Fruit fly (Drosophila melanogaster) whole organism, embryonic: ENCODE measurements around the gene CG16984.

Source experiments
- CG13894 ChIP-seq: fragments of 200-800 bp; sonication (Bioruptor generic); optimal IDR thresholded peaks from 3 replicates; lab custom pipeline; 2018; ENCODE audit warnings: missing biosample characterization, mild to moderate bottlenecking, missing genetic modification characterization, moderate library complexity
- CG14710 ChIP-seq: fragments of 200-800 bp; sonication (Bioruptor generic); optimal IDR thresholded peaks from 3 replicates; lab custom pipeline; 2019; ENCODE audit warnings: missing biosample characterization, mild to moderate bottlenecking, missing genetic modification characterization, moderate library complexity
- CG15514 ChIP-seq: fragments of 200-800 bp; sonication (Bioruptor generic); optimal IDR thresholded peaks from 3 replicates; lab custom pipeline; 2017; ENCODE audit warnings: missing biosample characterization, missing genetic modification characterization, mild to moderate bottlenecking, moderate library complexity, missing genetic modification reagents
- CG30403 ChIP-seq: fragments of 200-800 bp; sonication (Bioruptor generic); optimal IDR thresholded peaks from 3 replicates; lab custom pipeline; 2016; ENCODE audit warnings: missing biosample characterization, missing genetic modification characterization
- CG31388 ChIP-seq: fragments of 200-800 bp; sonication (Bioruptor generic); optimal IDR thresholded peaks from 2 replicates; lab custom pipeline; 2016; ENCODE audit warnings: missing biosample characterization, missing genetic modification characterization
- CG33557 ChIP-seq: fragments of 200-800 bp; sonication (Bioruptor generic); optimal IDR thresholded peaks from 2 replicates; lab custom pipeline; 2019; ENCODE audit warnings: missing biosample characterization, mild to moderate bottlenecking, missing genetic modification characterization, moderate library complexity
- CG42726 ChIP-seq: fragments of 200-800 bp; sonication (Bioruptor generic); IDR thresholded peaks from 2 replicates; pipeline ENCODE4 v1.3.6; 2022; ENCODE audit warnings: missing biosample characterization, missing genetic modification characterization; ENCODE audit not compliant: partially characterized antibody
- CG4707 ChIP-seq: fragments of 200-800 bp; sonication (Bioruptor generic); optimal IDR thresholded peaks from 2 replicates; lab custom pipeline; 2018; ENCODE audit warnings: missing biosample characterization, mild to moderate bottlenecking, missing genetic modification characterization, moderate library complexity
- CG6175 ChIP-seq: fragments of 200-800 bp; sonication (Bioruptor generic); IDR thresholded peaks from 3 replicates; pipeline ENCODE4 v1.3.6; 2022; ENCODE audit warnings: missing biosample characterization, missing genetic modification characterization
- CG6683 ChIP-seq: fragments of 200-800 bp; sonication (Bioruptor generic); optimal IDR thresholded peaks from 2 replicates; lab custom pipeline; 2017; ENCODE audit warnings: missing biosample characterization, mild to moderate bottlenecking, missing genetic modification characterization, missing genetic modification reagents
- CG6765 ChIP-seq: fragments of 200-800 bp; sonication (Bioruptor generic); optimal IDR thresholded peaks from 3 replicates; lab custom pipeline; 2017; ENCODE audit warnings: missing biosample characterization, mild to moderate bottlenecking, missing genetic modification characterization
- CG8924 ChIP-seq: fragments of 200-800 bp; optimal IDR thresholded peaks from 3 replicates; lab custom pipeline; 2019; ENCODE audit warnings: missing biosample characterization, mild to moderate bottlenecking, missing genetic modification characterization, moderate library complexity
- CG9797 ChIP-seq: fragments of 200-800 bp; sonication (Bioruptor generic); optimal IDR thresholded peaks from 3 replicates; lab custom pipeline; 2018; ENCODE audit warnings: missing biosample characterization, mild to moderate bottlenecking, missing genetic modification characterization
- CrebB ChIP-seq: fragments of 200-800 bp; sonication (Bioruptor generic); optimal IDR thresholded peaks from 3 replicates; lab custom pipeline; 2018; ENCODE audit warnings: missing biosample characterization, mild to moderate bottlenecking, missing genetic modification characterization
- Dll ChIP-seq: fragments of 200-800 bp; sonication (Bioruptor generic); IDR thresholded peaks from 4 replicates; pipeline ENCODE4 v1.3.6; 2022; ENCODE audit warnings: missing biosample characterization, missing genetic modification characterization; ENCODE audit not compliant: partially characterized antibody
- Hr78 ChIP-seq, 2 experiments: fragments of 200-800 bp in 1 of 2; fragments of >200 bp in 1 of 2; sonication (Bioruptor generic) in 1 of 2; optimal IDR thresholded peaks; 2 replicates each; lab custom pipeline; 2017 to 2019; ENCODE audit warnings: missing biosample characterization in 2 of 2, missing genetic modification characterization in 2 of 2, mild to moderate bottlenecking in 1 of 2, moderate library complexity in 1 of 2
- Lim3 ChIP-seq: fragments of 200-800 bp; sonication (Bioruptor generic); IDR thresholded peaks from 2 replicates; pipeline ENCODE4 v1.3.6; 2022; ENCODE audit warnings: missing biosample characterization, missing genetic modification characterization
- MBD-R2 ChIP-seq: fragments of 200-800 bp; sonication (Bioruptor generic); IDR thresholded peaks from 2 replicates; pipeline ENCODE4 v1.3.6; 2022; ENCODE audit warnings: missing biosample characterization, missing genetic modification characterization
- MESR4 ChIP-seq: fragments of 200-800 bp; sonication (Bioruptor generic); optimal IDR thresholded peaks from 2 replicates; lab custom pipeline; 2018; ENCODE audit warnings: missing biosample characterization, mild to moderate bottlenecking, missing genetic modification characterization, moderate library complexity
- Side ChIP-seq: fragments of 200-800 bp; sonication (Bioruptor generic); optimal IDR thresholded peaks from 2 replicates; lab custom pipeline; 2016; ENCODE audit warnings: missing biosample characterization, missing genetic modification characterization
- Sin3A ChIP-seq: fragments of >200 bp; optimal IDR thresholded peaks from 2 replicates; lab custom pipeline; 2018
- Taf1 ChIP-seq: fragments of 200-800 bp; sonication (Bioruptor generic); IDR thresholded peaks from 2 replicates; pipeline ENCODE4 v1.3.6; 2022; ENCODE audit warnings: missing biosample characterization, missing genetic modification characterization
- Vsx1 ChIP-seq: fragments of 200-800 bp; sonication (Bioruptor generic); optimal IDR thresholded peaks from 2 replicates; lab custom pipeline; 2017; ENCODE audit warnings: missing biosample characterization, mild to moderate bottlenecking, missing genetic modification characterization, missing genetic modification reagents
- YL-1 ChIP-seq: fragments of 200-800 bp; sonication (Bioruptor generic); optimal IDR thresholded peaks from 3 replicates; lab custom pipeline; 2017; ENCODE audit warnings: missing biosample characterization, mild to moderate bottlenecking, missing genetic modification characterization
- amos ChIP-seq: fragments of 200-800 bp; sonication (Bioruptor generic); IDR thresholded peaks from 2 replicates; pipeline ENCODE4 v1.3.6; 2022; ENCODE audit warnings: missing biosample characterization, missing genetic modification characterization; ENCODE audit not compliant: partially characterized antibody
- aop ChIP-seq: fragments of 200-800 bp; sonication (Bioruptor generic); IDR thresholded peaks from 2 replicates; pipeline ENCODE4 v1.3.6; 2022; ENCODE audit warnings: missing biosample characterization, missing genetic modification characterization
- dpn ChIP-seq, 2 experiments: fragments of 200-800 bp; sonication (Bioruptor generic); optimal IDR thresholded peaks; 3 replicates each; lab custom pipeline; 2016; ENCODE audit warnings: missing biosample characterization in 2 of 2, missing genetic modification characterization in 2 of 2
- ewg ChIP-seq: fragments of 200-800 bp; sonication (Bioruptor generic); optimal IDR thresholded peaks from 3 replicates; lab custom pipeline; 2017; ENCODE audit warnings: mild to moderate bottlenecking, missing biosample characterization, missing genetic modification reagents, missing genetic modification characterization
- kah ChIP-seq: fragments of 200-800 bp; sonication (Bioruptor generic); optimal IDR thresholded peaks from 2 replicates; lab custom pipeline; 2018; ENCODE audit warnings: missing biosample characterization, mild to moderate bottlenecking, missing genetic modification characterization
- lbe ChIP-seq: fragments of 200-800 bp; sonication (Bioruptor generic); optimal IDR thresholded peaks from 2 replicates; lab custom pipeline; 2016; ENCODE audit warnings: missing biosample characterization, mild to moderate bottlenecking, missing genetic modification characterization
- mirr ChIP-seq: fragments of 200-800 bp; sonication (Bioruptor generic); optimal IDR thresholded peaks from 3 replicates; lab custom pipeline; 2018; ENCODE audit warnings: missing biosample characterization, mild to moderate bottlenecking, missing genetic modification characterization
- nau ChIP-seq: fragments of 200-800 bp; sonication (Bioruptor generic); optimal IDR thresholded peaks from 3 replicates; lab custom pipeline; 2017; ENCODE audit warnings: missing biosample characterization, mild to moderate bottlenecking, missing genetic modification characterization, missing genetic modification reagents
- nerfin-2 ChIP-seq: fragments of 200-800 bp; sonication (Bioruptor generic); IDR thresholded peaks from 2 replicates; pipeline ENCODE4 v1.3.6; 2022; ENCODE audit warnings: missing biosample characterization, missing genetic modification characterization; ENCODE audit not compliant: partially characterized antibody
- salm ChIP-seq: fragments of 200-800 bp; sonication (Bioruptor generic); optimal IDR thresholded peaks from 2 replicates; lab custom pipeline; 2018; ENCODE audit warnings: missing biosample characterization, mild to moderate bottlenecking, missing genetic modification characterization
- sens ChIP-seq: fragments of 200-800 bp; sonication (Bioruptor generic); peaks from one replicate; lab custom pipeline; 2016; ENCODE audit warnings: missing biosample characterization, missing genetic modification characterization
- so ChIP-seq: fragments of 200-800 bp; sonication (Bioruptor generic); IDR thresholded peaks from 3 replicates; pipeline ENCODE4 v1.3.6; 2022; ENCODE audit warnings: missing biosample characterization, missing genetic modification characterization
- sob ChIP-seq: fragments of 200-800 bp; sonication (Bioruptor generic); IDR thresholded peaks from 2 replicates; pipeline ENCODE4 v1.3.6; 2022; ENCODE audit warnings: missing biosample characterization, missing genetic modification characterization
- toy ChIP-seq: fragments of 200-800 bp; sonication (Bioruptor generic); IDR thresholded peaks from 2 replicates; pipeline ENCODE4 v1.3.6; 2022; ENCODE audit warnings: missing biosample characterization, missing genetic modification characterization
- vvl ChIP-seq: fragments of 200-800 bp; sonication (Bioruptor generic); IDR thresholded peaks from 2 replicates; pipeline ENCODE4 v1.3.6; 2022; ENCODE audit warnings: missing biosample characterization, missing genetic modification characterization

Gene CG16984

DNA sequence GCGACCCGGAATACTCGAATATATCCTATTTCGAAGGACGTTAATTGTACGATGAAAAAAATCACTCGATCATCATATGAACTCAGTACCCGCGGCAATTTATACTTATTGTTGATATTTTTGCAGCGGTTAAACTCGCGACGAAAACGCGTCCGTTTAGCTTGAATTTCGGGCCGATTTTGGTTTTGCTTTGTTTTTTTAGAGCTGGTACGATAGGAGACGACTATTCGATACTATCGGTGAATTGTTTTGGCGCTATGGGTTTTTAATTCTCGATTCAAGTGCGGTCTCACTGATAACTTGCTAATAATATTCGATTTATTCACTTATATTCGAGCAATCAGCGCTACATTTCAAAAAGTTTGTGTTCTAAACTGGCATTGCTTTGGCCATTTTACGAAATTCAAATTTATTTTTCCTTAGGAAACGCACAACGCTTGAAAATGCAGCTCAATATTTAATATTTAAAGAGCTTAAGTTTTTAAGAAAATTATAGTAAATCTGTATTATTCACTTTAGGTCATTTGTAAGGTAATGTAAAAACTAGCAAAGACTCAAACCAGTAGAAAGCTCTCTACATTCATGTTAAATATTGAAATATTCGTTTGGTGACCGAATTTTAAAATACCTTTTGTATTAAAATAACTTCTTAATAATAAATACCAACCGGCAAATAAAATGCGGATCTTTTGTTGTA lies 41.3 kb upstream of the CG16984 start, which contains the start of gene Spn (continued):
- TF ChIP-seq amos (GFP tag; lab: Robert Waterston, UW) (peak; percentile 99), CG31388 (GFP tag; lab: Kevin White, UChicago) (no peak), CG42726 (GFP tag; lab: Robert Waterston, UW) (peak; percentile 98), CG6765 (GFP tag; lab: Kevin White, UChicago) (peak; percentile 49), CG8924 (tag; lab: Kevin White, UChicago) (peak; percentile 32), CrebB (tag; lab: Kevin White, UChicago) (no peak), MBD-R2 (0 out of 2 replicates have a peak, but pooled peaks have one; percentile 22), mirr (GFP tag; lab: Kevin White, UChicago) (no peak), Dll (peak; percentile 97), dpn (GFP tag; optimal IDR thresholded peaks at IDR 0.05; lab: Kevin White, UChicago) (peak; percentile 27 to 33), salm (tag; lab: Kevin White, UChicago) (peak; percentile 50), nau (GFP tag; lab: Kevin White, UChicago) (peak; percentile 45), nerfin-2 (GFP tag; lab: Robert Waterston, UW) (peak; percentile 95), CG15514 (GFP tag; lab: Kevin White, UChicago) (peak; percentile 74), CG4707 (no peak), vvl (peak; percentile 76; the same call in 1 of the 2 replicates), so (GFP tag; lab: Robert Waterston, UW) (0 out of 3 replicates have a peak, but pooled peaks have one; percentile 19), ewg (GFP tag; lab: Kevin White, UChicago) (peak; percentile 21), MESR4 (GFP tag; lab: Kevin White, UChicago) (peak; percentile 34), lbe (GFP tag; lab: Kevin White, UChicago) (peak; percentile 22), Taf1 (GFP tag; lab: Robert Waterston, UW) (no peak), CG14710 (tag; lab: Kevin White, UChicago) (peak; percentile 77)

- TF ChIP-seq sens (GFP tag; lab: Kevin White, UChicago) = no peak
- no peak for TF ChIP-seq CG6683
- TF ChIP-seq CG33557 (GFP tag; lab: Kevin White, UChicago) = no peak
- no peak for TF ChIP-seq CG30403 (GFP tag; lab: Kevin White, UChicago)
- TF ChIP-seq YL-1 = no peak
- no peak for TF ChIP-seq Vsx1 (GFP tag; lab: Kevin White, UChicago)
- TF ChIP-seq aop (GFP tag; lab: Robert Waterston, UW) = no peak
- no peak for TF ChIP-seq Lim3
- TF ChIP-seq kah (GFP tag; lab: Kevin White, UChicago) = no peak
- TF ChIP-seq CG13894 (tag; lab: Kevin White, UChicago) = no peak
- no peak for TF ChIP-seq CG6175 (GFP tag; lab: Robert Waterston, UW)
- TF ChIP-seq Sin3A = no peak
- TF ChIP-seq toy (GFP tag; lab: Robert Waterston, UW) = no peak
- TF ChIP-seq CG9797 (GFP tag; lab: Kevin White, UChicago) = no peak
- TF ChIP-seq Side (GFP tag; lab: Kevin White, UChicago) = no peak
- no peak for TF ChIP-seq Hr78 (GFP tag; optimal IDR thresholded peaks at IDR 0.05; lab: Kevin White, UChicago)
- no peak for TF ChIP-seq sob
Measured at dm6 chr3L:2555670-2556069, 39.9 kb upstream of the CG16984 start.
